Fruit fly (Drosophila melanogaster): ENCODE data around the gene pps.

The pps gene

DNA sequence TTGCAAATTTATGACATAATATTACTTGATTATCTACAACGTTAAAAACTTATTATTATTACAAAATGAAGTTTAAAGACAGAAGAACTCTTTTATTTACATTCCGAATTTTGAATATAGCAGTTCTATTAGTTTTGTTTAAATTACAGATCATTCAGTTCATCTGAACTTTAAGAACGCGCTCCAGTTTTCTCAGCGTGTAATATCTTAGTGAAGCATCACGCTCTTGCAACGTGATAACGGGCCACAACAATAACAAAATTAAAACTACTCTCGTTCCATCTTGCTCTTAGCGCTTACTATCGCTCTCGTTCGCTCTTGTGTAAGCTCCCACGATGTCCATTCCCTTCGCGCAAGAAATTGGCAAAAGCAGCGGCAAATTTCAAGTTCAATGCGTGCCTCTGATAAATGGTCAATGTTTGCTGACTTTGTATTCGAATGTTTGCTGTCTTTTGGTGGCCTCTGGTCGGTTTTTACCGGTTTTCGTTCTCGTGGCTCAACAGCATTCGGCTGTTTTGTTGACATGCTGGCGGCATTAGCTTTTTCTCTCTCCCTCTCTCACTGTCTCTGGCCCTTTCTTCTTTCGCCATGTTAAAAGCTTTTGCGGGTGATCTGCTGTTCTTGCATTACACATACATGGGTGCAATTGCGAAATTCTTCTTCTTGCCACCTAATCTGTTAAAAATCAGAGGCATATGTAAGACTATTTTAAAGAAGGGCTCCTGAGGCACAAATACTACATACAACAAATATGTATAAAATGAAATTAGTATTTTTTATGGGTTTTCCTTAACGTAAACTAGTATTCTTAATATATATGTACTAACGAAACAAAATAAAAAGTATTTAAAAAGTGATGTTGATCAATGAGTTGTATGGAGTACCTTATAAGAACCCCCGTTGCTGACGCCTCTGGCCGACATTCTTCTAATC, 29.2 kb downstream of the pps start (continued):
- TF ChIP-seq br (GFP tag; optimal IDR thresholded peaks at IDR 0.05) (peak; percentile 64), OdsH (GFP tag; optimal IDR thresholded peaks at IDR 0.05) (peak; percentile 83), brk (GFP tag; optimal IDR thresholded peaks at IDR 0.05) (peak; percentile 78), Mio (GFP tag; optimal IDR thresholded peaks at IDR 0.05) (no peak), CrebA (GFP tag; optimal IDR thresholded peaks at IDR 0.05; ENCODE audit: borderline replicate concordance) (no peak), pan (optimal IDR thresholded peaks at IDR 0.05) (no peak)

- no peak for TF ChIP-seq N (GFP tag; optimal IDR thresholded peaks at IDR 0.05)
- TF ChIP-seq Mio (GFP tag; optimal IDR thresholded peaks at IDR 0.05): no peak
- no peak for TF ChIP-seq Abd-B (GFP tag; optimal IDR thresholded peaks at IDR 0.05)
- no peak for TF ChIP-seq fru (GFP tag; optimal IDR thresholded peaks at IDR 0.05)
- TF ChIP-seq Dfd (GFP tag; optimal IDR thresholded peaks at IDR 0.05): no peak
- TF ChIP-seq sv (GFP tag; optimal IDR thresholded peaks at IDR 0.05): no peak
- TF ChIP-seq HLH106 (tag; optimal IDR thresholded peaks at IDR 0.05): no peak
- no peak for TF ChIP-seq dsf (GFP tag; optimal IDR thresholded peaks at IDR 0.05; ENCODE audit: borderline replicate concordance)
- no peak for TF ChIP-seq Hnf4 (GFP tag; optimal IDR thresholded peaks at IDR 0.05)
- TF ChIP-seq CrebA (GFP tag; optimal IDR thresholded peaks at IDR 0.05; ENCODE audit: borderline replicate concordance): no peak
- no peak for TF ChIP-seq jim (GFP tag; optimal IDR thresholded peaks at IDR 0.05)
- TF ChIP-seq ey (GFP tag; optimal IDR thresholded peaks at IDR 0.05): no peak
- TF ChIP-seq Hr83 (GFP tag; optimal IDR thresholded peaks at IDR 0.05; ENCODE audit: poor library complexity, severe bottlenecking): peak; percentile 20
- peak; percentile 58 for TF ChIP-seq lola (GFP tag; optimal IDR thresholded peaks at IDR 0.05)
- TF ChIP-seq tai (GFP tag; optimal IDR thresholded peaks at IDR 0.05): no peak
- TF ChIP-seq br (GFP tag; optimal IDR thresholded peaks at IDR 0.05): no peak
- TF ChIP-seq Rel (GFP tag; optimal IDR thresholded peaks at IDR 0.05): no peak
- TF ChIP-seq Rel (tag; optimal IDR thresholded peaks at IDR 0.05): peak; percentile 12
Measured at dm6 chr3R:12443769-12444168, 30.1 kb downstream of the pps start.

DNA sequence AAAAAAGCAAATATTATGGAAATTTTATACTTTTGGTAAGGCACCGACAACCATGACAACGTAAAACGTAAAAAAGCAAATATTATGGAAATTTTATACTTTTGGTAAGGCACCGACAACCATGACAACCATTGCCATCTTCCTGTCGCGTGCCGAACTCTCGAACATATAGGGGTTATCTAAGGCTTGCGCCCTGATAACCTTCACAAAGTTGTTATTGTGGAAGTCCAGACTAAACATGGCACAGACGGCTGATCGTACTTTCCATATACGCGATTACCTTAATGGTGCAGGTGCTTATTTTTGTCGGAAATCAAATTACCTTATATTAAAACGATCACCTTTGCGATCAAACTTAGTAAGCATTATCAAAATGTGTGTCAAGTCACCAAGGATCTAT, 31.8 kb downstream of the pps start:
- TF ChIP-seq Dif (GFP tag; optimal IDR thresholded peaks at IDR 0.05; ENCODE audit: partially characterized antibody) (no peak), foxo (GFP tag; optimal IDR thresholded peaks at IDR 0.05) (no peak), dsf (GFP tag; optimal IDR thresholded peaks at IDR 0.05; ENCODE audit: borderline replicate concordance) (no peak), h (GFP tag; optimal IDR thresholded peaks at IDR 0.05) (peak; percentile 43), Rel (GFP tag; optimal IDR thresholded peaks at IDR 0.05) (no peak), Rel (tag; optimal IDR thresholded peaks at IDR 0.05) (peak; percentile 14)

DNA sequence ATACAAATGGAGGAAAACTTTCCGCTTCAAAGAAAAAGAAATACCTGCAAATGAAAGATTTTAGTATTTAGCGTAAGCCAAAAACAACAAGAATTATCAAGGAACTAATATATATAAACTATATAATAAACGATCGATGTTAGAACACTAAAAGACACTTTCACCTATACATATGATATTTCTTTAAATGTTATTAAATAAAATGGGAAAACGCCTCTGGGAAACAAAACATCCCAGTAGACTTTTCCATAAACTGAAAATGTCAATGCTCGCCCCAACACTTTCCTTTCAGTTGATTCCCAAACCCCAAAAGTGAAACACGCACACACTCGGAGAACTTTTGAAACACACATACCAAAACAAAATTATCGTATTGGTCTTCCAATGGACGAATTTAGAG, 33.7 kb downstream of the pps start, which contains the start of gene vrs:
Gene vrs, plus strand, starts transcription at position 301 of the 400 bp plus-strand sequence.
- TF ChIP-seq dmrt93B (GFP tag; optimal IDR thresholded peaks at IDR 0.05) (no peak), HLH106 (tag; optimal IDR thresholded peaks at IDR 0.05) (no peak), lola (GFP tag; optimal IDR thresholded peaks at IDR 0.05) (no peak), N (GFP tag; optimal IDR thresholded peaks at IDR 0.05) (no peak), CrebA (GFP tag; optimal IDR thresholded peaks at IDR 0.05; ENCODE audit: borderline replicate concordance) (no peak), woc (GFP tag; optimal IDR thresholded peaks at IDR 0.05) (no peak), Abd-B (GFP tag; optimal IDR thresholded peaks at IDR 0.05) (no peak), Hnf4 (GFP tag; optimal IDR thresholded peaks at IDR 0.05) (no peak), usp (GFP tag; optimal IDR thresholded peaks at IDR 0.05) (no peak)

DNA sequence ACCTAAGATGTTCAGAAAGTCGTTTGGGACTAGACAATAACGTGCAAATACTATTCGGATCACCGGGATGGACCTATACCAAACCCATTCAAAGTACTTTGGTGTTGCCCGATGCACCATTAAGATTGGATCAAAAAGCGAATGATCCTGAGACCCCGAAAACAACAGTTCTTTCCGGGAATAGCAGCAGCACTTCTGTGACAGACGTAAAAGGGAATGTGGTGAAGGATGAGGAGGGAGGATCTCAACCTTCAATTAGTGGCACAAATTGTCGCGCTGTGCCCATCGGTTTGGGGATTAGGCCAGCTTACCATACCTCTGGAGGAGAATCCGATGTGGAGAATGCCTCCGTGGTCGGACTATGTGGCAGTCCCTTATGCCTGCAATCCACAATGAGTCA, 34.7 kb downstream of the pps start:
- no peak for TF ChIP-seq Hnf4 (GFP tag; optimal IDR thresholded peaks at IDR 0.05)
- TF ChIP-seq N (GFP tag; optimal IDR thresholded peaks at IDR 0.05): no peak
- TF ChIP-seq dl (GFP tag; optimal IDR thresholded peaks at IDR 0.05; ENCODE audit: insufficient read depth in 1 of 2, partially characterized antibody in 2 of 2): no peak
- no peak for TF ChIP-seq ey (GFP tag; optimal IDR thresholded peaks at IDR 0.05)
- TF ChIP-seq Dif (GFP tag; optimal IDR thresholded peaks at IDR 0.05; ENCODE audit: partially characterized antibody): no peak
- no peak for TF ChIP-seq tai (GFP tag; optimal IDR thresholded peaks at IDR 0.05)
- no peak for TF ChIP-seq CG9705 (GFP tag; optimal IDR thresholded peaks at IDR 0.05)
- TF ChIP-seq sv (GFP tag; optimal IDR thresholded peaks at IDR 0.05): no peak
- no peak for TF ChIP-seq Mio (GFP tag; optimal IDR thresholded peaks at IDR 0.05)
- TF ChIP-seq woc (GFP tag; optimal IDR thresholded peaks at IDR 0.05): no peak
- no peak for TF ChIP-seq br (GFP tag; optimal IDR thresholded peaks at IDR 0.05)
- no peak for TF ChIP-seq GATAd (GFP tag; optimal IDR thresholded peaks at IDR 0.05)
- no peak for TF ChIP-seq Rel (GFP tag; optimal IDR thresholded peaks at IDR 0.05)
- no peak for TF ChIP-seq Rel (tag; optimal IDR thresholded peaks at IDR 0.05)
- no peak for TF ChIP-seq brk (GFP tag; optimal IDR thresholded peaks at IDR 0.05)
- TF ChIP-seq dsf (GFP tag; optimal IDR thresholded peaks at IDR 0.05; ENCODE audit: borderline replicate concordance): no peak
- no peak for TF ChIP-seq Myc (optimal IDR thresholded peaks at IDR 0.05)
- TF ChIP-seq Hr78 (GFP tag; optimal IDR thresholded peaks at IDR 0.05): no peak
- TF ChIP-seq sage (GFP tag; optimal IDR thresholded peaks at IDR 0.05): no peak
- TF ChIP-seq lola (GFP tag; optimal IDR thresholded peaks at IDR 0.05): no peak
- no peak for TF ChIP-seq fru (GFP tag; optimal IDR thresholded peaks at IDR 0.05)

Data from whole organism, wandering third instar larva.